Worm (Caenorhabditis elegans): ENCODE measurements around the gene F49C12.3.

DNA sequence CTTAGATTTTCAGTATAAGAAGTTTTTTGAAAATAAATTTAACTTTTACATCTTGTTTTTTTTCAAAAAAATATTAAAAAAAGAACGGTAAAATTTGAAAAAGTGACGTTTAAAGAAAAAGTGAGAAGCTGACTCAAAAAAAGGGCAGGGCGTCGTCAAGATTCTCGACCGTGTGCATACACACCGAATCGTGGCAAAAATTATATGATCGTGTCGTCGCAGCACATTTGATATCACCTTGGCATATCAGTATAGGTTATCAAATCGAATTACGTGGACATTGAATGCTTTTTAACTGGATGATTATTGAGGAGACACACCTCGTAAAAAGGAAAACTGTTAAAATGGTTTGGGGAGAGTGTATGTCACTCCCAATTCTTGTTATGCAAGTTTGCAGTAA lies 32.8 kb downstream of the F49C12.3 start:
- no peak for TF ChIP-seq ama-1 (optimal IDR thresholded peaks at IDR 0.05)
- TF ChIP-seq flt-1 (GFP tag; IDR thresholded peaks at IDR 0.05): no peak
- TF ChIP-seq B0310.2 (tag; optimal IDR thresholded peaks at IDR 0.05): no peak
- TF ChIP-seq hmbx-1 (tag; optimal IDR thresholded peaks at IDR 0.05): no peak
- TF ChIP-seq ceh-36 (tag; optimal IDR thresholded peaks at IDR 0.05): no peak
- no peak for TF ChIP-seq tbx-37 (GFP tag; conservative IDR thresholded peaks at IDR 0.05)
- TF ChIP-seq scrt-1 (GFP tag; IDR thresholded peaks at IDR 0.05): no peak
